Fruit fly (Drosophila melanogaster) whole organism, pupa: ENCODE measurements around the gene Atf3.

ENCODE experiments used
- CG13204 ChIP-seq: fragments of 200-800 bp; sonication (Bioruptor generic); optimal IDR thresholded peaks from 2 replicates; lab custom pipeline; 2018; ENCODE audit warnings: missing biosample characterization, mild to moderate bottlenecking, missing genetic modification characterization, moderate library complexity
- CG14655 ChIP-seq: fragments of 200-800 bp; sonication (Bioruptor generic); optimal IDR thresholded peaks from 3 replicates; lab custom pipeline; 2017; ENCODE audit warnings: mild to moderate bottlenecking, missing biosample characterization, missing genetic modification reagents, missing genetic modification characterization
- CG17806 ChIP-seq: fragments of 200-800 bp; sonication (Bioruptor generic); optimal IDR thresholded peaks from 2 replicates; lab custom pipeline; 2018; ENCODE audit warnings: missing biosample characterization, mild to moderate bottlenecking, missing genetic modification characterization, moderate library complexity
- CG8159 ChIP-seq: fragments of 200-800 bp; sonication (Bioruptor generic); optimal IDR thresholded peaks from 3 replicates; lab custom pipeline; 2018; ENCODE audit warnings: missing biosample characterization, mild to moderate bottlenecking, missing genetic modification characterization, moderate library complexity
- Ets98B ChIP-seq: fragments of 200-800 bp; sonication (Bioruptor generic); IDR thresholded peaks from 2 replicates; pipeline ENCODE4 v1.3.6; 2022; ENCODE audit warnings: missing biosample characterization, missing genetic modification characterization
- fd96Ca ChIP-seq: fragments of 200-800 bp; sonication (Bioruptor generic); IDR thresholded peaks from 3 replicates; pipeline ENCODE4 v1.3.6; 2022; ENCODE audit warnings: missing biosample characterization, missing genetic modification characterization
- rn ChIP-seq: fragments of 200-800 bp; sonication (Bioruptor generic); IDR thresholded peaks from 2 replicates; pipeline ENCODE4 v1.3.6; 2022; ENCODE audit warnings: missing biosample characterization, missing genetic modification characterization

DNA sequence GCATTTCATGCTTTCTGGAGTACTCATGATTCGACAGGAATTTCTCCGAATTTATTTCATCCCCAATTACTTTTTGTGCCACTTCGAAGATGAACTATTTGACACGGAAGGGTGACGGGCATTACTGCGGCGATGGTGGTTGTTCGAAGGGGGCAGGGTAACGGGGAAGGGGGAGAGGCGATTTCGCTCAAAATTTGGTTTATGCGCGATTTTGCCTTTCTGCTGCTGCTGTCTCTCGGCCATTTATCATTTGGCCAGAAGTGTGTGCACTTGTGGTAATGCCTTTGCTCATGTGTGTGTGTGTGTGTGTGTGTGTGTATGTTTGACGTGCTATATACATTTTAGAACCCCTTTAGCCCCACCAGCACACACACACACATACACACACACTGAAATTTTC lies 22.1 kb downstream of the Atf3 start:
- TF ChIP-seq CG8159 (tag; lab: Kevin White, UChicago): no peak
- no peak for TF ChIP-seq CG13204
- no peak for TF ChIP-seq fd96Ca (GFP tag; lab: Robert Waterston, UW)
- TF ChIP-seq CG17806 (tag; lab: Kevin White, UChicago): no peak
- no peak for TF ChIP-seq Ets98B
- TF ChIP-seq rn (GFP tag; lab: Robert Waterston, UW): no peak
- no peak for TF ChIP-seq CG14655 (GFP tag; lab: Kevin White, UChicago)
